Fruit fly (Drosophila melanogaster) whole organism, adult: Measurements from ENCODE around the gene CG18493.

Source experiments
- CG11617 ChIP-seq: fragments of 200-800 bp; sonication (Bioruptor generic); optimal IDR thresholded peaks from 2 replicates; lab custom pipeline; 2017; ENCODE audit warnings: mild to moderate bottlenecking, missing biosample characterization, missing genetic modification reagents, missing genetic modification characterization
- CG12768 ChIP-seq: fragments of 200-800 bp; sonication (Bioruptor generic); optimal IDR thresholded peaks from 2 replicates; lab custom pipeline; 2017; ENCODE audit warnings: missing biosample characterization, missing genetic modification characterization, mild to moderate bottlenecking, moderate library complexity, missing genetic modification reagents
- CG14711 ChIP-seq: fragments of 200-800 bp; sonication (Bioruptor generic); optimal IDR thresholded peaks from 2 replicates; lab custom pipeline; 2018; ENCODE audit warnings: missing biosample characterization, mild to moderate bottlenecking, missing genetic modification characterization, moderate library complexity
- CG1620 ChIP-seq: fragments of 200-800 bp; sonication (Bioruptor generic); optimal IDR thresholded peaks from 2 replicates; lab custom pipeline; 2016; ENCODE audit warnings: missing biosample characterization, missing genetic modification characterization
- CG33017 ChIP-seq: fragments of 200-800 bp; sonication (Bioruptor generic); optimal IDR thresholded peaks from 2 replicates; lab custom pipeline; 2018; ENCODE audit warnings: missing biosample characterization, mild to moderate bottlenecking, missing genetic modification characterization, moderate library complexity
- CG5204 ChIP-seq: fragments of 200-800 bp; sonication (Bioruptor generic); optimal IDR thresholded peaks from 2 replicates; lab custom pipeline; 2016; ENCODE audit warnings: missing biosample characterization, missing genetic modification characterization
- CG7045 ChIP-seq: fragments of 200-800 bp; sonication (Bioruptor generic); optimal IDR thresholded peaks from 2 replicates; lab custom pipeline; 2017; ENCODE audit warnings: missing biosample characterization, mild to moderate bottlenecking, missing genetic modification characterization
- CG7101 ChIP-seq: fragments of 200-800 bp; sonication (Bioruptor generic); optimal IDR thresholded peaks from 2 replicates; lab custom pipeline; 2018; ENCODE audit warnings: missing biosample characterization, mild to moderate bottlenecking, missing genetic modification characterization, moderate library complexity
- Clk ChIP-seq: fragments of 200-800 bp; sonication (Bioruptor generic); optimal IDR thresholded peaks from 2 replicates; lab custom pipeline; 2017; ENCODE audit warnings: missing biosample characterization, missing genetic modification characterization
- Crg-1 ChIP-seq: fragments of 200-800 bp; sonication (Bioruptor generic); optimal IDR thresholded peaks from 2 replicates; lab custom pipeline; 2016; ENCODE audit warnings: missing biosample characterization, missing genetic modification characterization
- Hr96 ChIP-seq: fragments of 200-800 bp; sonication (Bioruptor generic); optimal IDR thresholded peaks from 2 replicates; lab custom pipeline; 2016; ENCODE audit warnings: missing biosample characterization, missing genetic modification characterization
- Mnt ChIP-seq: fragments of 200-800 bp; sonication (Bioruptor generic); optimal IDR thresholded peaks from 2 replicates; lab custom pipeline; 2016; ENCODE audit warnings: missing biosample characterization, mild to moderate bottlenecking, missing genetic modification characterization
- bab1 ChIP-seq: fragments of 200-800 bp; sonication (Bioruptor generic); optimal IDR thresholded peaks from 3 replicates; lab custom pipeline; 2019; ENCODE audit warnings: missing biosample characterization, mild to moderate bottlenecking, missing genetic modification characterization, moderate library complexity
- cic ChIP-seq: fragments of 200-800 bp; sonication (Bioruptor generic); optimal IDR thresholded peaks from 2 replicates; lab custom pipeline; 2017; ENCODE audit warnings: missing biosample characterization, mild to moderate bottlenecking, missing genetic modification characterization, moderate library complexity
- cnc ChIP-seq, 2 experiments: fragments of >200 bp; optimal IDR thresholded peaks; 2 replicates each; lab custom pipeline; 2017
- kay ChIP-seq: fragments of 200-800 bp; sonication (Bioruptor generic); peaks from one replicate; lab custom pipeline; 2016; ENCODE audit warnings: missing biosample characterization, missing genetic modification characterization, borderline replicate concordance
- ovo ChIP-seq: fragments of 200-800 bp; sonication (Bioruptor generic); optimal IDR thresholded peaks from 2 replicates; lab custom pipeline; 2016; ENCODE audit warnings: missing biosample characterization, missing genetic modification characterization
- pad ChIP-seq: fragments of 200-800 bp; sonication (Bioruptor generic); optimal IDR thresholded peaks from 3 replicates; lab custom pipeline; 2017; ENCODE audit warnings: missing biosample characterization, missing genetic modification characterization, mild to moderate bottlenecking, moderate library complexity, missing genetic modification reagents
- tj ChIP-seq: fragments of 200-800 bp; sonication (Bioruptor generic); optimal IDR thresholded peaks from 3 replicates; lab custom pipeline; 2017; ENCODE audit warnings: missing biosample characterization, mild to moderate bottlenecking, missing genetic modification characterization, moderate library complexity
- toe ChIP-seq: fragments of 200-800 bp; sonication (Bioruptor generic); optimal IDR thresholded peaks from 2 replicates; lab custom pipeline; 2016; ENCODE audit warnings: missing biosample characterization, missing genetic modification characterization

CG18493 gene

DNA sequence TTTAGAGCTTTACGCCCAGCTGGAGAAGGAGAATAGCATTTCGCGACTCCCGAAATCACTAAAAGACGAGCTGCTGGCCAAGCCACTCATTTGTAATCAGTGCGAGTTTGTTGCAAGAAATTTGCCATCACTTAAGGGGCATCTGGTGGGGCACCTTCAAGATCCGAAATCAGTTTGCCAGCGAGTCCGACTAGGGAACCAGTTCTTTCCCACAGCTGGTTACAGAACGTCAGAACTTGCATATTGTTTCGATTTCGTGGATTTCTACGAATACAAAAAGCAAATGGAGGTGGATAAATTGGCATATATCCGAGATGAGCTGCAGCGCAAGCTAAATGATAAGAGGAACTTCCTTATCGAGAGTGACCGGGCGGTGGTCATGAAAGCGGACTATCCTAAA lies 14.2 kb downstream of the CG18493 start:
- TF ChIP-seq CG7101 (tag; lab: Kevin White, UChicago) (no peak), bab1 (no peak), Crg-1 (GFP tag; lab: Kevin White, UChicago) (no peak), Mnt (GFP tag; lab: Kevin White, UChicago) (no peak), Clk (no peak), Hr96 (no peak), toe (GFP tag; lab: Kevin White, UChicago) (no peak), tj (GFP tag; lab: Kevin White, UChicago) (no peak), CG5204 (GFP tag; lab: Kevin White, UChicago) (no peak), CG1620 (GFP tag; lab: Kevin White, UChicago) (no peak)

DNA sequence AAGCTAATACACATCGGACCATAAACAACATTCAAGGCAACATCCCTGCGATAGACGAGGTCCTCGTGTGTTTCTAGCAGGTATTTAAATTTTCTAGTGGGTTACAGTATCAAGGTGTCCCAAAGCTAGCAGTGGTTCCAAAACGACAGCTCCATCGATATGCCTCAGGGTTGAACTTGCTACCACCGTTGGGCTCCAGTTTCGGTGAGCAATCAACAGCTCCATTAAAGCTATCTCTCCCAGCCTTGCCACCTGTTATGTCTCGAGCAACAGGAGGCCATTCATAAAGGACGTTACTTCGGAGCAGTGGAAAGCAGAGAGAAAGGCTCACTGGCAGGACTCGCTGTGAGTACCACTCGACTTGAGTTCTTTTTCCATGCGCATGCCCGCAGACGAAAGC lies 16.8 kb downstream of the CG18493 start:
- TF ChIP-seq Hr96 (no peak), Crg-1 (GFP tag; lab: Kevin White, UChicago) (no peak), ovo (GFP tag; lab: Kevin White, UChicago) (no peak), Clk (no peak)

DNA sequence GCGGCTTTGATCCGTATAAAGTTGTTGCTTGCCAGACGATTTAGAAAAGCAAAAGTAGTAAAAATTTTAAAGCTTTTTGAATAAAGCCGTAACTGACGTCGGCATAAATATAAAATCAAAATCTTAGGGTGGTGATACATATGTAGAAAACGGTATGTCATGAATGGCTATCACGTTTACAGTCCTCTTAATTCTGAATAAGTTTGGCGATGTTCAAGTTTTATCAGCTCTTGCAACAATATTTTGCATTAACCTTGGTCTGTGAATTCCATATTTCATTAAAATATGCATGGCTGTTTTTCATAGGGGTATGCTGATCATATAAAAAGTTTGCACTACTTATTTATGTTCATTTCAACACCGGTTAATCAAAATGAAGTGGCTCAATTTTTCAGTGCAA lies 18.5 kb downstream of the CG18493 start, which contains the start of gene CG11626:
Gene CG11626 (plus strand): TSS at position 301 of the 400 bp plus-strand sequence.
- TF ChIP-seq tj (GFP tag; lab: Kevin White, UChicago) (no peak), Hr96 (no peak)

DNA sequence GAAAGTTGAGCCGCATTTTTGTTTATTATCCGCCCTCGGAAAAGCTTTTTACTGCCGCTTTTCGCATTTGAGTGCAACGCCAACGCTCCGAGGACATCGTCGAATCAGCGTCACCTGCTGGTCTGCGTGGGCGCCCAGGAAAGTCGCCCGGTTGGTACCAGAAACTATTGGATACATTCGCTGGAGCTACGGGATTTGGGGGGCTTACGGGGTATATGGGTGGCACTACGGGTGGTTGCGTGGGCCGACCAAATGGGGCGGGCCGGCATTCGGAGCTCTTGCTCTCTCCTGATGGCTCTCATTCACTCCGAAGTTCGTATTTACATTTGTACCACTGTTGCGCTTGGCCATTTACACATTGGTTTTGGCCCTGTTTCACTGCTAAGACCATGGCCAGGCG lies 21.3 kb downstream of the CG18493 start:
- TF ChIP-seq cnc (optimal IDR thresholded peaks at IDR 0.05; lab: Kevin White, UChicago) (no peak), tj (GFP tag; lab: Kevin White, UChicago) (no peak), CG5204 (GFP tag; lab: Kevin White, UChicago) (no peak), pad (no peak), CG14711 (no peak), CG33017 (tag; lab: Kevin White, UChicago) (no peak)

DNA sequence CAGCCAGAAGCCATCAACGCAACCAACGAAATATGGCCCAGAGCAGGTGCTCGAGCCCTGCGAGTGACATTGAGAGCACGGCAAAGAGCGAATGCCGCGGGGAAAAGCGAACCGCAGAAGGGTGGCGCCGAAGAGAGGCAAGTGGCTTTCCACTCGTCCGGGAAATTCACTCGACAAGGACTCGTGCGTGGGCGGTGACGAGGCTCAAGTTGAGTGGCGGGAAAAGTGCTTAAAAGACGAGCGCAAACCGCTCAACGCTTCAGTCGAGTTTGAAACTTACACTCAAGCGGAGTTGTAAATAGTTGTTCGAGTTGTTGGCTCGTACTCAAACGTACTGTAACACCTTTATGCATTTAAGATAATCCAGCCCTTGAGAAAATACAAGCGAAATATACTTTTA lies 22.4 kb downstream of the CG18493 start, which contains the start of gene CG31221:
Gene CG31221 (plus strand): TSS at position 256 of the 400 bp plus-strand sequence.
- TF ChIP-seq Crg-1 (GFP tag; lab: Kevin White, UChicago) (no peak), CG14711 (no peak), Clk (no peak), CG7101 (tag; lab: Kevin White, UChicago) (no peak), bab1 (no peak), CG7045 (GFP tag; lab: Kevin White, UChicago) (no peak), Mnt (GFP tag; lab: Kevin White, UChicago) (no peak), pad (no peak), CG33017 (tag; lab: Kevin White, UChicago) (no peak), CG5204 (GFP tag; lab: Kevin White, UChicago) (no peak), CG1620 (GFP tag; lab: Kevin White, UChicago) (no peak), toe (GFP tag; lab: Kevin White, UChicago) (no peak), CG12768 (GFP tag; lab: Kevin White, UChicago) (no peak), cnc (optimal IDR thresholded peaks at IDR 0.05; lab: Kevin White, UChicago) (no peak), ovo (GFP tag; lab: Kevin White, UChicago) (no peak), kay (GFP tag; lab: Kevin White, UChicago) (no peak), cic (no peak), CG11617 (no peak), Hr96 (no peak), tj (GFP tag; lab: Kevin White, UChicago) (no peak)

DNA sequence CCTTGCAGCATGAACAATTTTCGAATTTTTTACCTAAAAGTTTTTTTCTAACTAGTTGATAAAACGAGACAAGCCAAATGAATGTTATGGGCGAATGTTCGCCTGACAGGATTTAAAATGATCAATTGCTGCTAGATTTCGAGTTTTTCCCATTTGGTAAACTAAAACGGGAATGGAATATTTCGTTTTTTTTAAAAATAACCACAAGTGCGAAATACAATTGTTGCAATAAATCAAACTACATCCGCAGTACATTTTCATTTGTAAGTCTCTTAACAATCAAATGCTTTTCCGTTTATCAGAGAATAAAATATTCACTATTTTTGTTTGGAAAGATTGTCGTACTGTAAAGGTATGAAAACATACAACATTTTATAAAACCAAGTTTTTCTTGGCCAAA lies 35.0 kb downstream of the CG18493 start, which contains the start of gene CG3517:
Gene CG3517 (minus strand): TSS at position 101 of the 400 bp plus-strand sequence.
- TF ChIP-seq tj (GFP tag; lab: Kevin White, UChicago): no peak
- no peak for TF ChIP-seq CG33017 (tag; lab: Kevin White, UChicago)
- TF ChIP-seq CG1620 (GFP tag; lab: Kevin White, UChicago): no peak
- TF ChIP-seq CG11617: no peak
